Worm (Caenorhabditis elegans): ENCODE measurements around the gene spp-10.

DNA sequence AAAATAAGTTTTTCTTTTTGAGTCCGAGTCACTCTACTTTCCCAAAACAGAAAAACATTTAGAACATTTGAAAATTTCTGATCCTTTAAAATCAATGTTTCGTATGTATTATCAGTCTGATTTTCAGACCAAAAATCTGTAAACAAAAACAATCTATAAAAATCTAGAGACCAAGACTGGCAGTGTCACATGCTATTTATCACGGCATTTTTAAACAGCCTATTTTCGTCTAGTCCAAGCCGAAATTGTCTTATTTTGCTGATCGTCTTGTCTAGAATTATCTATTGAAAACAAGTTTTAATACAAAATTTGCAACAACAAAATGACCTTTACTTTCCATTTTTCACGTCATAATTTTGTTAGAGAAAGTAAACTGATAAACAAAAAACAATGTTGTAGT, 49.6 kb downstream of the spp-10 start:
- no peak for TF ChIP-seq hmg-1.1 (GFP tag; IDR thresholded peaks at IDR 0.05)
- no peak for TF ChIP-seq F26F4.8 (GFP tag; conservative IDR thresholded peaks at IDR 0.05)
- TF ChIP-seq nhr-11 (tag; optimal IDR thresholded peaks at IDR 0.05), result no peak
- no peak for TF ChIP-seq ceh-44 (GFP tag; IDR thresholded peaks at IDR 0.05)
- no peak for TF ChIP-seq snpc-4 (tag; optimal IDR thresholded peaks at IDR 0.05)
